Worm (Caenorhabditis elegans) whole organism, young adult: ENCODE measurements around the gene pxmp-4.

ENCODE experiments used
- F23B12.7 ChIP-seq: sonication (generic microtip); optimal IDR thresholded peaks from 2 replicates; lab custom pipeline; 2017; ENCODE audit warnings: missing genetic modification characterization, mild to moderate bottlenecking, missing compliant biosample characterization, antibody characterized with exemption, moderate library complexity; ENCODE audit not compliant: insufficient read depth
- F57C9.4 ChIP-seq: sonication (generic microtip); optimal IDR thresholded peaks from 2 replicates; lab custom pipeline; 2017; ENCODE audit warnings: mild to moderate bottlenecking, missing genetic modification characterization, missing compliant biosample characterization
- ama-1 ChIP-seq, 3 experiments: fragments of 150-350 bp in 1 of 3; sonication (generic microtip) in 2 of 3; optimal IDR thresholded peaks; 2 replicates each; lab custom pipeline; 2014 to 2018; ENCODE audit warnings: missing biosample characterization in 2 of 3, missing genetic modification characterization in 2 of 3, missing genetic modification reagents in 2 of 3
- aptf-2 ChIP-seq: fragments of 200-800 bp; sonication (Bioruptor generic); conservative IDR thresholded peaks from 2 replicates; pipeline ENCODE4 v1.3.6; 2022; ENCODE audit warnings: missing genetic modification reagents, missing genetic modification characterization, missing compliant biosample characterization
- lag-1 ChIP-seq: fragments of 200-800 bp; sonication (Bioruptor generic); IDR thresholded peaks from 2 replicates; pipeline ENCODE4 v1.3.6; 2022; ENCODE audit warnings: missing genetic modification reagents, missing genetic modification characterization, missing compliant biosample characterization
- snpc-4 ChIP-seq, 5 experiments: fragments of 150-350 bp in 1 of 5; sonication (generic microtip) in 4 of 5; optimal IDR thresholded peaks; 2 replicates each; lab custom pipeline; 2014 to 2018; ENCODE audit warnings: missing genetic modification characterization in 5 of 5, missing biosample characterization in 3 of 5, antibody characterized with exemption in 2 of 5, mild to moderate bottlenecking in 2 of 5, missing compliant biosample characterization in 2 of 5, missing genotype in 2 of 5, moderate library complexity in 2 of 5, missing genetic modification reagents in 1 of 5

ce11 chrIV:314475-314874 lies 22.5 kb downstream of the pxmp-4 start:
- TF ChIP-seq aptf-2 (GFP tag; lab: Robert Waterston, UW) (no peak), lag-1 (no peak), F57C9.4 (no peak), F23B12.7 (tag; lab: Kevin White, UChicago) (no peak), snpc-4 (GFP tag; optimal IDR thresholded peaks at IDR 0.05; lab: Kevin White, UChicago) (no peak), snpc-4 (tag; optimal IDR thresholded peaks at IDR 0.05; lab: Kevin White, UChicago) (no peak), ama-1 (optimal IDR thresholded peaks at IDR 0.05; lab: Kevin White, UChicago) (no peak), ama-1 (GFP tag; optimal IDR thresholded peaks at IDR 0.05; lab: Kevin White, UChicago) (no peak)
